Worm (Caenorhabditis elegans) whole organism, midembryonic: ENCODE results near the gene C07C7.3.

Source experiments
- T22C8.4 ChIP-seq: fragments of 200-800 bp; sonication (Bioruptor generic); IDR thresholded peaks from 2 replicates; pipeline ENCODE4 v1.3.6; 2022; ENCODE audit warnings: missing genetic modification characterization, missing compliant biosample characterization
- cog-1 ChIP-seq: sonication (generic microtip); optimal IDR thresholded peaks from 2 replicates; lab custom pipeline; 2016; ENCODE audit warnings: missing genetic modification characterization, missing compliant biosample characterization
- flt-1 ChIP-seq: fragments of 200-800 bp; sonication (Bioruptor generic); IDR thresholded peaks from 2 replicates; pipeline ENCODE4 v1.3.6; 2022; ENCODE audit warnings: missing genetic modification characterization, missing compliant biosample characterization
- klf-2 ChIP-seq: fragments of 200-800 bp; sonication (Bioruptor generic); conservative IDR thresholded peaks from 2 replicates; pipeline ENCODE4 v1.3.6; 2022; ENCODE audit warnings: missing genetic modification reagents, missing genetic modification characterization, missing compliant biosample characterization
- med-1 ChIP-seq: sonication (generic microtip); optimal IDR thresholded peaks from 2 replicates; lab custom pipeline; 2017; ENCODE audit warnings: missing genetic modification characterization, mild to moderate bottlenecking, missing compliant biosample characterization, antibody characterized with exemption, missing genetic modification reagents; ENCODE audit not compliant: insufficient read depth
- ref-1 ChIP-seq: fragments of 200-800 bp; sonication (Bioruptor generic); conservative IDR thresholded peaks from 2 replicates; pipeline ENCODE4 v1.3.6; 2022; ENCODE audit warnings: missing genetic modification reagents, missing genetic modification characterization, missing compliant biosample characterization
- tab-1 ChIP-seq: fragments of 200-800 bp; sonication (Bioruptor generic); IDR thresholded peaks from 2 replicates; pipeline ENCODE4 v1.3.6; 2022; ENCODE audit warnings: missing genetic modification characterization, missing compliant biosample characterization
- ztf-23 ChIP-seq: fragments of 200-800 bp; sonication (Bioruptor generic); IDR thresholded peaks from 2 replicates; pipeline ENCODE4 v1.3.6; 2022; ENCODE audit warnings: missing genetic modification reagents, missing genetic modification characterization, missing compliant biosample characterization
- ztf-29 ChIP-seq: fragments of 200-800 bp; sonication (Bioruptor generic); IDR thresholded peaks from 2 replicates; pipeline ENCODE4 v1.3.6; 2022; ENCODE audit warnings: missing genetic modification reagents, missing genetic modification characterization, missing compliant biosample characterization

Gene C07C7.3

ce11 chrIV:9146111-9146510 is 19.7 kb upstream of the C07C7.3 start, which contains the start of gene daf-10:
Gene daf-10, minus strand, starts transcription at chrIV:9146211.
- no peak for TF ChIP-seq tab-1 (GFP tag; lab: Robert Waterston, UW)
- no peak for TF ChIP-seq T22C8.4
- TF ChIP-seq cog-1 (tag; lab: Kevin White, UChicago) = no peak
- TF ChIP-seq flt-1 (GFP tag; lab: Robert Waterston, UW) = no peak
- no peak for TF ChIP-seq ztf-29 (GFP tag; lab: Robert Waterston, UW)
- no peak for TF ChIP-seq med-1
- TF ChIP-seq ref-1 (GFP tag; lab: Robert Waterston, UW) = no peak
- TF ChIP-seq ztf-23 = no peak
- TF ChIP-seq klf-2 (GFP tag; lab: Robert Waterston, UW) = no peak

ce11 chrIV:9146819-9147518 is 18.9 kb upstream of the C07C7.3 start, which contains the start of the genes rpb-12 and aly-2:
Gene rpb-12, minus strand, starts transcription at chrIV:9146869.
Gene aly-2, plus strand, starts transcription at chrIV:9147468.
- TF ChIP-seq cog-1 (tag; lab: Kevin White, UChicago) = no peak
- no peak for TF ChIP-seq ztf-29 (GFP tag; lab: Robert Waterston, UW)
- TF ChIP-seq flt-1 (GFP tag; lab: Robert Waterston, UW) = no peak
- TF ChIP-seq ztf-23 = no peak
- no peak for TF ChIP-seq klf-2 (GFP tag; lab: Robert Waterston, UW)
- TF ChIP-seq ref-1 (GFP tag; lab: Robert Waterston, UW) = no peak
- no peak for TF ChIP-seq T22C8.4
- no peak for TF ChIP-seq tab-1 (GFP tag; lab: Robert Waterston, UW)
- TF ChIP-seq med-1 = no peak

- TF ChIP-seq flt-1 (GFP tag; lab: Robert Waterston, UW) (no peak), T22C8.4 (no peak), cog-1 (tag; lab: Kevin White, UChicago) (no peak), tab-1 (GFP tag; lab: Robert Waterston, UW) (no peak), ztf-29 (GFP tag; lab: Robert Waterston, UW) (no peak), ztf-23 (no peak), klf-2 (GFP tag; lab: Robert Waterston, UW) (no peak), ref-1 (GFP tag; lab: Robert Waterston, UW) (no peak), med-1 (no peak)
These were observed 15.7 kb upstream of the C07C7.3 start, which contains the start of gene F23B2.7 for ce11 chrIV:9150175-9150574. Gene F23B2.7, plus strand, starts transcription at chrIV:9150475.

ce11 chrIV:9154263-9154662 is 11.6 kb upstream of the C07C7.3 start, which contains the start of gene F23B2.10:
Gene F23B2.10, minus strand, starts transcription at chrIV:9154363.
- no peak for TF ChIP-seq tab-1 (GFP tag; lab: Robert Waterston, UW)

- TF ChIP-seq tab-1 (GFP tag; lab: Robert Waterston, UW) (no peak), T22C8.4 (no peak)
These were observed 6.7 kb upstream of the C07C7.3 start, which contains the start of gene pcp-3 for ce11 chrIV:9158969-9159800. Gene pcp-3, minus strand, starts transcription at chrIV:9159019.

- TF ChIP-seq ztf-29 (GFP tag; lab: Robert Waterston, UW) = no peak
- no peak for TF ChIP-seq T22C8.4
- TF ChIP-seq ztf-23 = no peak
- TF ChIP-seq cog-1 (tag; lab: Kevin White, UChicago) = no peak
- TF ChIP-seq klf-2 (GFP tag; lab: Robert Waterston, UW) = no peak
- no peak for TF ChIP-seq ref-1 (GFP tag; lab: Robert Waterston, UW)
- TF ChIP-seq med-1 = no peak
- TF ChIP-seq flt-1 (GFP tag; lab: Robert Waterston, UW) = no peak
- no peak for TF ChIP-seq tab-1 (GFP tag; lab: Robert Waterston, UW)
These were observed 6.0 kb upstream of the C07C7.3 start for ce11 chrIV:9159863-9160262.

ce11 chrIV:9165027-9165426 is 824 bp upstream of the C07C7.3 start, which contains the start of gene pcp-2:
Gene pcp-2, minus strand, starts transcription at chrIV:9165127.
- no peak for TF ChIP-seq flt-1 (GFP tag; lab: Robert Waterston, UW)
- no peak for TF ChIP-seq klf-2 (GFP tag; lab: Robert Waterston, UW)
- TF ChIP-seq T22C8.4 = no peak
- no peak for TF ChIP-seq med-1
- no peak for TF ChIP-seq cog-1 (tag; lab: Kevin White, UChicago)
- no peak for TF ChIP-seq ztf-29 (GFP tag; lab: Robert Waterston, UW)
- no peak for TF ChIP-seq ref-1 (GFP tag; lab: Robert Waterston, UW)
- no peak for TF ChIP-seq tab-1 (GFP tag; lab: Robert Waterston, UW)
- no peak for TF ChIP-seq ztf-23

- TF ChIP-seq ztf-29 (GFP tag; lab: Robert Waterston, UW) (no peak), med-1 (no peak), ztf-23 (no peak), ref-1 (GFP tag; lab: Robert Waterston, UW) (no peak), flt-1 (GFP tag; lab: Robert Waterston, UW) (no peak), klf-2 (GFP tag; lab: Robert Waterston, UW) (no peak), T22C8.4 (no peak), cog-1 (tag; lab: Kevin White, UChicago) (no peak), tab-1 (GFP tag; lab: Robert Waterston, UW) (no peak)
These were observed 3.9 kb downstream of the C07C7.3 start for ce11 chrIV:9169764-9170163.

ce11 chrIV:9184547-9184946 is 18.7 kb downstream of the C07C7.3 start, which contains the start of gene C07C7.1:
Gene C07C7.1, plus strand, starts transcription at chrIV:9184847.
- TF ChIP-seq klf-2 (GFP tag; lab: Robert Waterston, UW) (no peak), tab-1 (GFP tag; lab: Robert Waterston, UW) (no peak), ztf-29 (GFP tag; lab: Robert Waterston, UW) (no peak), cog-1 (tag; lab: Kevin White, UChicago) (no peak), med-1 (no peak), T22C8.4 (no peak), ztf-23 (no peak), ref-1 (GFP tag; lab: Robert Waterston, UW) (no peak), flt-1 (GFP tag; lab: Robert Waterston, UW) (no peak)
